Worm (Caenorhabditis elegans): ENCODE results near the gene F56D2.8.
A peak's percentile ranks its signal among the peaks of the same experiment; 100 is the strongest.

The F56D2.8 gene

ce11 chrIII:5546730-5547129 is 35.9 kb downstream of the F56D2.8 start, which contains the start of gene F09F7.5:
Gene F09F7.5, plus strand, starts transcription at chrIII:5546987.
- peak; percentile 87 for TF ChIP-seq fos-1 (tag; optimal IDR thresholded peaks at IDR 0.05)
- TF ChIP-seq gmeb-1 (tag; optimal IDR thresholded peaks at IDR 0.05): no peak
- no peak for TF ChIP-seq elt-3 (tag; optimal IDR thresholded peaks at IDR 0.05)
- TF ChIP-seq ceh-16 (tag; optimal IDR thresholded peaks at IDR 0.05): no peak
- TF ChIP-seq zag-1 (tag; optimal IDR thresholded peaks at IDR 0.05): no peak
- TF ChIP-seq sma-3 (GFP tag; optimal IDR thresholded peaks at IDR 0.05): no peak
- TF ChIP-seq snpc-4 (tag; optimal IDR thresholded peaks at IDR 0.05): no peak
- no peak for TF ChIP-seq nhr-21 (tag; optimal IDR thresholded peaks at IDR 0.05)
- TF ChIP-seq lin-13 (GFP tag; optimal IDR thresholded peaks at IDR 0.05): no peak
- no peak for TF ChIP-seq ztf-1 (GFP tag; conservative IDR thresholded peaks at IDR 0.05)
- TF ChIP-seq ama-1 (optimal IDR thresholded peaks at IDR 0.05): no peak
- peak; percentile 27 for TF ChIP-seq crh-2 (tag; optimal IDR thresholded peaks at IDR 0.05)
- TF ChIP-seq lin-11 (tag; optimal IDR thresholded peaks at IDR 0.05): no peak
- TF ChIP-seq sem-4 (tag; optimal IDR thresholded peaks at IDR 0.05): no peak
- TF ChIP-seq dmd-4 (tag; optimal IDR thresholded peaks at IDR 0.05): no peak
- no peak for TF ChIP-seq unc-39 (tag; optimal IDR thresholded peaks at IDR 0.05)
- TF ChIP-seq nhr-12 (tag; optimal IDR thresholded peaks at IDR 0.05): no peak
- TF ChIP-seq nhr-10 (tag; optimal IDR thresholded peaks at IDR 0.05): no peak

- TF ChIP-seq nhr-21 (tag; optimal IDR thresholded peaks at IDR 0.05): peak; percentile 30
- no peak for TF ChIP-seq ama-1 (optimal IDR thresholded peaks at IDR 0.05)
- TF ChIP-seq nhr-237 (tag; optimal IDR thresholded peaks at IDR 0.05): no peak
- TF ChIP-seq skn-1 (tag; optimal IDR thresholded peaks at IDR 0.05): no peak
- TF ChIP-seq aly-2 (tag; optimal IDR thresholded peaks at IDR 0.05): no peak
- no peak for TF ChIP-seq unc-62 (GFP tag; optimal IDR thresholded peaks at IDR 0.05)
- no peak for TF ChIP-seq elt-1 (tag; optimal IDR thresholded peaks at IDR 0.05)
- TF ChIP-seq C34F6.9 (tag; optimal IDR thresholded peaks at IDR 0.05): peak; percentile 21
- no peak for TF ChIP-seq ztf-4 (tag; optimal IDR thresholded peaks at IDR 0.05)
- TF ChIP-seq nhr-77 (tag; optimal IDR thresholded peaks at IDR 0.05): no peak
- no peak for TF ChIP-seq dmd-4 (tag; optimal IDR thresholded peaks at IDR 0.05)
- no peak for TF ChIP-seq R02D3.7 (tag; optimal IDR thresholded peaks at IDR 0.05)
- peak; percentile 12 for TF ChIP-seq nhr-25 (tag; optimal IDR thresholded peaks at IDR 0.05)
- no peak for TF ChIP-seq sma-3 (GFP tag; optimal IDR thresholded peaks at IDR 0.05)
- no peak for TF ChIP-seq ztf-11 (tag; optimal IDR thresholded peaks at IDR 0.05)
These were observed 36.4 kb downstream of the F56D2.8 start for ce11 chrIII:5546309-5546708.

DNA sequence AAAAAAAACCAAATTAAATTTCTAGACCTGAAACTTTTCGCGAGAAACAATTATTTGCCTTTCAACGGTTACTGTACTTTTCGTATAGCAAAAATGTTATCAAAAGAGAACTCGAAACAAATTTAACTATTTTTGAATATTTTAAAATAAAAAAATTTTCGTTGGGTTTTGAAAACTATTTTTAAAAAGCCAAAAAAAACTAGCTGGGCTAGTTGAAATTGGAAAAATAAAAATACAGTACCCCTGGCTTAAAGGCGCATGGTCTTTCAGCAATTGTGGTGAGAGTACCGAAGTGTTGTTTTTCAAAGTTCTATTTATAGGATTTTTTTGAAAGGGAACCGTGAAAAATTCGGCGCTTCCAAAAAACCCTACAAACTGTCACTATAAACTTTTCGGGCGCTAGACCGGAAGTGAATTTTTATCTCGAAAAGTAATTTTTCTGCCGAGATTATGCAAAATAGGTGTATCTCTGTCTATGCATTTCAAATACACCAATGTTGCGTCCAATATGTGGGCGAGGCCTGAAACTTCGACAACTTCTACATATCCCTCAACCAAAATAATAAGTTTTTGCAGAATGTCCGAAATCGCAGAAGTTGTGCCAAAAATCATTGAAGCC is 38.8 kb downstream of the F56D2.8 start, which contains the start of gene D1044.1:
D1044.1 (plus strand) TSS at position 569 of the 619 bp plus-strand sequence.
- TF ChIP-seq nhr-77 (tag; optimal IDR thresholded peaks at IDR 0.05): no peak
- no peak for TF ChIP-seq nhr-11 (tag; optimal IDR thresholded peaks at IDR 0.05)
- no peak for TF ChIP-seq ztf-11 (tag; optimal IDR thresholded peaks at IDR 0.05)
- no peak for TF ChIP-seq crh-2 (tag; optimal IDR thresholded peaks at IDR 0.05)
- no peak for TF ChIP-seq sma-9 (GFP tag; optimal IDR thresholded peaks at IDR 0.05)
- no peak for TF ChIP-seq sma-9 (tag; optimal IDR thresholded peaks at IDR 0.05)
- TF ChIP-seq mab-5 (tag; optimal IDR thresholded peaks at IDR 0.05): no peak
- no peak for TF ChIP-seq elt-1 (tag; optimal IDR thresholded peaks at IDR 0.05)
- no peak for TF ChIP-seq ceh-82 (tag; optimal IDR thresholded peaks at IDR 0.05)
- no peak for TF ChIP-seq R02D3.7 (tag; optimal IDR thresholded peaks at IDR 0.05)
- TF ChIP-seq lsy-2 (tag; optimal IDR thresholded peaks at IDR 0.05): no peak
- TF ChIP-seq elt-3 (tag; optimal IDR thresholded peaks at IDR 0.05): no peak

DNA sequence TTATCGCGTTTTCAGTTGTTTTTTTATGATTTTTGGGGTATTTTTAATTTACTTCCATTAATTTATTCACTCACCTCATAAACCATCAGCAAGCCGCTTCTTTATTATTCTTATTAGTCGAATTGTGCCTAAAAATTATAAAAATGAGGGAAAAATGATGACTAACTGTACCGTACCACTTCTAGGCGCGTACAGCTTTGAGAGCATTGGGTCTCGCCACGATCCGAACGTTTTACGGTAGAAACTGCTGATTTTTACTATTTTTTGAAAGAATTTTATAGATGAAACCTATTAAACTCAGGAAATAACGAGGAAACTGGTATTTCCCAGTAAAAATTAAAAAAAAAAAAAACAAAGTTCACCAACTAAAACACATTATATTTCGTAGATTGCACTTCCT is 39.6 kb downstream of the F56D2.8 start, which contains the start of gene D1044.6:
D1044.6 (minus strand) TSS at position 128 of the 400 bp plus-strand sequence.
- TF ChIP-seq crh-2 (tag; optimal IDR thresholded peaks at IDR 0.05) (no peak), nhr-10 (tag; optimal IDR thresholded peaks at IDR 0.05) (no peak), lin-39 (tag; optimal IDR thresholded peaks at IDR 0.05) (no peak)

DNA sequence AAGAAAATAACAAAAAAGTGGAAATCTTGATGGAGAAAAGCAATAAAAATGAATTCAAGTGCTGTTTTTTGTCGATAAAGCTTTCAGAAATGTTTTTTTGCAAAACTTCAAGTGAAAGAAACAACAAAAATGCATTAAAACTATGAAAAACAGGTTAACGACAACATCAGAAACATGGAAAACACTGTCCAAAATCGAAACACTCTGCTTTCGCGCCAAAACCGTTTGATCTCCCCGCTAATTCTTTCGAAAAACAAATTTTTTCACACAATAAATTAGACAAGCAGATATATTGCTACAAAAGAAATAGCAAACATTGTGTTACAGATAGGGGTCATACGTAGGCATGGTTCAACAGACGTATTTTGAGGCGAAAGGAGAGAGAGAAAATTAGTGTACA is 40.9 kb downstream of the F56D2.8 start:
- TF ChIP-seq blmp-1 (tag; optimal IDR thresholded peaks at IDR 0.05; ENCODE audit: insufficient read depth) (no peak), skn-1 (tag; optimal IDR thresholded peaks at IDR 0.05) (no peak), ztf-4 (tag; optimal IDR thresholded peaks at IDR 0.05) (no peak), lsy-2 (tag; optimal IDR thresholded peaks at IDR 0.05) (no peak), gmeb-1 (tag; optimal IDR thresholded peaks at IDR 0.05) (no peak), crh-2 (tag; optimal IDR thresholded peaks at IDR 0.05) (no peak), ZK546.5 (tag; optimal IDR thresholded peaks at IDR 0.05) (no peak), zag-1 (tag; optimal IDR thresholded peaks at IDR 0.05) (no peak), nhr-25 (tag; optimal IDR thresholded peaks at IDR 0.05) (no peak), sem-4 (tag; optimal IDR thresholded peaks at IDR 0.05) (no peak), R02D3.7 (tag; optimal IDR thresholded peaks at IDR 0.05) (no peak), nhr-12 (tag; optimal IDR thresholded peaks at IDR 0.05) (no peak), lin-39 (tag; optimal IDR thresholded peaks at IDR 0.05) (no peak), nhr-237 (tag; optimal IDR thresholded peaks at IDR 0.05) (no peak), nhr-21 (tag; optimal IDR thresholded peaks at IDR 0.05) (no peak), alr-1 (tag; optimal IDR thresholded peaks at IDR 0.05) (no peak), F13H6.1 (tag; optimal IDR thresholded peaks at IDR 0.05) (no peak)
